Fruit fly (Drosophila melanogaster): ENCODE results near the gene CG2991.

Gene CG2991

dm6 chr2L:2882968-2883702 lies 26.2 kb downstream of the CG2991 start (continued):
- TF ChIP-seq CG32532 (GFP tag; IDR thresholded peaks at IDR 0.05) (peak; percentile 36; the same call in 1 of the 2 replicates), Atf-2 (GFP tag; optimal IDR thresholded peaks at IDR 0.05) (no peak), ttk (GFP tag; IDR thresholded peaks at IDR 0.05) (no peak), dati (GFP tag; IDR thresholded peaks at IDR 0.05) (no peak), twi (tag; optimal IDR thresholded peaks at IDR 0.05) (no peak), tx (GFP tag; optimal IDR thresholded peaks at IDR 0.05) (peak; percentile 12), gce (GFP tag; IDR thresholded peaks at IDR 0.05) (no peak), ac (GFP tag; optimal IDR thresholded peaks at IDR 0.05) (no peak), CG3407 (GFP tag; optimal IDR thresholded peaks at IDR 0.05) (peak; percentile 62), Med (GFP tag) (peak; percentile 86), CG15479 (GFP tag; optimal IDR thresholded peaks at IDR 0.05) (no peak), CG8765 (GFP tag; IDR thresholded peaks at IDR 0.05) (no peak), H15 (GFP tag; IDR thresholded peaks at IDR 0.05) (no peak), seq (GFP tag; IDR thresholded peaks at IDR 0.05) (0 out of 2 replicates have a peak, but pooled peaks have one; percentile 25), Sox102F (GFP tag; optimal IDR thresholded peaks at IDR 0.05) (peak; percentile 30), MTF-1 (GFP tag; optimal IDR thresholded peaks at IDR 0.05; ENCODE audit: borderline replicate concordance) (peak; percentile 69), sima (GFP tag; optimal IDR thresholded peaks at IDR 0.05) (no peak), br (optimal IDR thresholded peaks at IDR 0.05) (no peak), kay (GFP tag; optimal IDR thresholded peaks at IDR 0.05) (peak; percentile 46), chn (GFP tag; optimal IDR thresholded peaks at IDR 0.05) (no peak), Hmr (GFP tag; optimal IDR thresholded peaks at IDR 0.05) (peak; percentile 80), HmgD (GFP tag; optimal IDR thresholded peaks at IDR 0.05) (no peak), CG2116 (GFP tag; optimal IDR thresholded peaks at IDR 0.05) (peak; percentile 60), CG17829 (tag; optimal IDR thresholded peaks at IDR 0.05) (peak; percentile 49), slbo (GFP tag; IDR thresholded peaks at IDR 0.05) (peak; percentile 67; the same call in 1 of the 2 replicates), Dfd (GFP tag; optimal IDR thresholded peaks at IDR 0.05) (no peak), CG13287 (GFP tag; IDR thresholded peaks at IDR 0.05; ENCODE audit: partially characterized antibody) (peak; percentile 38; the same call in 1 of the 2 replicates), tio (GFP tag; optimal IDR thresholded peaks at IDR 0.05) (no peak), ab (GFP tag; optimal IDR thresholded peaks at IDR 0.05) (no peak), chif (GFP tag; optimal IDR thresholded peaks at IDR 0.05) (peak in 1 of 2 experiments; percentile 4), CG9932 (GFP tag; IDR thresholded peaks at IDR 0.05) (peak; percentile 50), ci (GFP tag; IDR thresholded peaks at IDR 0.05) (peak; percentile 79), CG6175 (GFP tag; IDR thresholded peaks at IDR 0.05) (no peak), emc (GFP tag; optimal IDR thresholded peaks at IDR 0.05) (peak; percentile 26), CG18476 (GFP tag; optimal IDR thresholded peaks at IDR 0.05) (peak; percentile 14), CG13424 (tag; optimal IDR thresholded peaks at IDR 0.05) (peak; percentile 47), nom (GFP tag; optimal IDR thresholded peaks at IDR 0.05) (no peak), amos (GFP tag; IDR thresholded peaks at IDR 0.05; ENCODE audit: partially characterized antibody) (no peak; the same call in 1 of the 2 replicates), CG31224 (GFP tag; IDR thresholded peaks at IDR 0.05) (peak; percentile 12; the same call in 1 of the 2 replicates), eve (GFP tag; optimal IDR thresholded peaks at IDR 0.05) (no peak), Drgx (GFP tag; IDR thresholded peaks at IDR 0.05) (peak; percentile 31; the same call in 1 of the 2 replicates), pan (optimal IDR thresholded peaks at IDR 0.05) (no peak), pan (GFP tag; optimal IDR thresholded peaks at IDR 0.05 in 1 of 2, IDR thresholded peaks at IDR 0.05 in 1 of 2) (no peak), CG13894 (tag; optimal IDR thresholded peaks at IDR 0.05) (peak; percentile 25), D19B (GFP tag; optimal IDR thresholded peaks at IDR 0.05) (peak; percentile 14), tna (GFP tag; IDR thresholded peaks at IDR 0.05; ENCODE audit: partially characterized antibody) (no peak), CG14860 (GFP tag; IDR thresholded peaks at IDR 0.05; ENCODE audit: partially characterized antibody) (no peak), abd-A (tag; optimal IDR thresholded peaks at IDR 0.05) (peak; percentile 37), zfh1 (GFP tag; IDR thresholded peaks at IDR 0.05) (peak; percentile 20; the same call in 1 of the 3 replicates), E2f1 (GFP tag; IDR thresholded peaks at IDR 0.05) (0 out of 2 replicates have a peak, but pooled peaks have one; percentile 7)

Measured in whole organism, embryonic.